Worm (Caenorhabditis elegans): ENCODE data around the gene H01G02.3.

H01G02.3 gene

DNA sequence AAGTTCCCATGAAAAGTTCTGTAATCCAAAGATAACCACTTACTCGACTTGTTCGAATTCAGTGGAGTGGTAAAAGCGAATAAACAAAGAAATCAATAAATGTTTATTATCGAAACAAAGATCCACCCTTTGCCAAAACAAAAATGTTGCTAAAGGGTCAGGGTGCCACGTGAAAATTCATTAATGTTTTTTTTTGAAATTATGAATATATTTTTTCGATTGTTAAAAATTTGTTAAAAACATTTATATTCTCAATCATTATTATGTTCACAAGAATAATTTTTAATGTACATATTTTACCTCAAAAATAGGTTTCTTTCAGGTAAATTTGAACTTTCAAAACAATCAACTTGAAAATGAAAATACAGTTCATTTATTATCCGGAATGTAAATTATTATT is 10.6 kb upstream of the H01G02.3 start, which contains the start of gene H01G02.4:
Gene H01G02.4 (minus strand): TSS at position 101 of the 400 bp plus-strand sequence.
- no peak for TF ChIP-seq lin-13 (tag; optimal IDR thresholded peaks at IDR 0.05)
- TF ChIP-seq blmp-1 (tag; optimal IDR thresholded peaks at IDR 0.05), result no peak
- no peak for TF ChIP-seq ceh-83 (GFP tag; optimal IDR thresholded peaks at IDR 0.05)
- no peak for TF ChIP-seq mab-5 (tag; optimal IDR thresholded peaks at IDR 0.05)
- no peak for TF ChIP-seq bed-3 (GFP tag; optimal IDR thresholded peaks at IDR 0.05)
- TF ChIP-seq elt-1 (tag; optimal IDR thresholded peaks at IDR 0.05; ENCODE audit: borderline replicate concordance, insufficient read depth), result no peak
- TF ChIP-seq ceh-43 (GFP tag; optimal IDR thresholded peaks at IDR 0.05), result no peak
- no peak for TF ChIP-seq nhr-237 (tag; optimal IDR thresholded peaks at IDR 0.05)
- TF ChIP-seq pha-4 (tag; optimal IDR thresholded peaks at IDR 0.05), result no peak
- no peak for TF ChIP-seq snpc-4 (tag; optimal IDR thresholded peaks at IDR 0.05)
- no peak for TF ChIP-seq mep-1 (tag; optimal IDR thresholded peaks at IDR 0.05)
- no peak for TF ChIP-seq ceh-39 (tag; optimal IDR thresholded peaks at IDR 0.05)
- no peak for TF ChIP-seq nhr-76 (tag; optimal IDR thresholded peaks at IDR 0.05)
- no peak for TF ChIP-seq cnd-1 (tag; optimal IDR thresholded peaks at IDR 0.05)
- no peak for TF ChIP-seq ces-1 (GFP tag; optimal IDR thresholded peaks at IDR 0.05)
- no peak for TF ChIP-seq ztf-11 (tag; optimal IDR thresholded peaks at IDR 0.05)
- no peak for TF ChIP-seq lin-32 (GFP tag; optimal IDR thresholded peaks at IDR 0.05)
- no peak for TF ChIP-seq elt-3 (tag; optimal IDR thresholded peaks at IDR 0.05)
- TF ChIP-seq drap-1 (GFP tag; optimal IDR thresholded peaks at IDR 0.05), result no peak

DNA sequence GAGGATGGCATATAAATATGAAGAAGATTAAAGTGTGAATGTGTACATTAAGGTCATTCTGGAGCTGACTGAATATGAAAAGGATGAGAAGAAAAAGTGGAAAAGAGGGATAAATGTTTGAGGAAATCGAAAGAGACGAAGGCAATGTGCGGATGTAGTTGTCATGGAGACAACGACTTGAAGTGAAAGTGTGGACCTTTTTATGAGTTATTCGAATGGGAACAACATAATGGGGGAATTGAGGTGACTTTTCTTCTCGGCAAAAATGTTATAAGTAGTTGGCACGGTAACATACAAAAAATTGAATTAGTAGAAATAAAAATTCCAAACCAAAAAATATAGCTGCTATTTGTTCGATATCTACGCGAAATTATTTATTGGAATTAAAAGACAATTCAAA is 8.7 kb upstream of the H01G02.3 start, which contains the start of gene dyf-18:
Gene dyf-18 (minus strand): TSS at position 101 of the 400 bp plus-strand sequence.
- no peak for TF ChIP-seq ceh-43 (GFP tag; optimal IDR thresholded peaks at IDR 0.05)

DNA sequence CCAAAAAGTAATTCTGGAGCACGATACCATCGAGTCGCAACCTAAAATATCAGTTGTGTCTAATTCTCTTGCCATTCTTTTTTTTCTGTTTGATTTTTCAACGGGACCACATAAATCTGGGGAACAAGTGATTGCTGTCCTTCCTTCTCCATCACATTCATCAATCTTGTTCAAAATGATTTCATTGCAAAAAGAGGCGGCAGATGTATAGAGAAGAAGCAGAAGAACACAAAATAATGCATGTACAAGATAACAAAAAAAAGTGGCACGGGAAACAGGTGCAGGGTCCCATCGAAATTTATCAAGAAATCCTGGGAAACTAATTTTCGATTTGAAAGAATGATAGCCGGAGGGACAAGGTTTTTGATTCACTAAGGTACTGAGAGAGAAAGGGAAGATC is 6.8 kb upstream of the H01G02.3 start:
- TF ChIP-seq unc-62 (GFP tag; optimal IDR thresholded peaks at IDR 0.05), result peak; percentile 58
- no peak for TF ChIP-seq mep-1 (tag; optimal IDR thresholded peaks at IDR 0.05)

DNA sequence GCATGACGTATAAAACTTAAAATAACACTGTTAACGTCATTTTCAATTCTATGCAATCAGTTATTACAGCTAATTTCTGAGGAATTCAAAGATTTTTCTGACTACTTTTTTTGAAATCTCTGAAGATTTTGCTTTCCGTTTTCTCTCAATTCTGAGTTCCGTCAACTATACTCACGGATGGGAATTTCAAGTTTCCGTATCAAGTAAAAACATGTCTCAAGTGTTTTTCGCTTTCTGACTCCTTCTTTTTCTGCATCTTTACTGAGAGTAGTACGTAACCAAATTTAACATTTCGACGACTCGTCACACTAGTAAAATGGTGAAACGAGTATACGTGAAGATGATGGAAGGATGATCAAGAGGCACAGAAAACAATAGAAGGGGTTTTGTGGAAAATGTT is 4.4 kb upstream of the H01G02.3 start:
- no peak for TF ChIP-seq bed-3 (GFP tag; optimal IDR thresholded peaks at IDR 0.05)
- peak; percentile 60 for TF ChIP-seq ces-1 (GFP tag; optimal IDR thresholded peaks at IDR 0.05)

DNA sequence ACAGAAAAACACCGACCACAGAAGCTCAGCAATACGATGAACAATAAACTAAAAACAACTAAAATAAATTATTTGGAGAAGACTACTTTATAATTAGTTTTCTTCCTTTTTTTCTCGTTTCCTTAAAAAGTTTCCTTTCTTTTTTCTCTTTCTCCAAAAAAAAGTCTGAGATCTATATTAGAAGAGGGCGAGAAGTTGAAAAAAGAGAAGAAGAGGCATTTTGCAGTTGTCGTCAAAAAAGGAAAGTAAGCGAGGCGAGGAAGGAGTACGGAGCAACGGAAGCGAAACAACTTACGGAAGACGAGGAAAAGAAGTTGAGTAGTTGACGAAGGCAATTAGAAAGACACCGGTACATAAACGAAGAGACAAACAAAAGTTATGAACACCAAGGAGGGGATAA is 3.6 kb upstream of the H01G02.3 start:
- TF ChIP-seq ham-2 (GFP tag; optimal IDR thresholded peaks at IDR 0.05), result no peak
- TF ChIP-seq drap-1 (GFP tag; optimal IDR thresholded peaks at IDR 0.05), result no peak

DNA sequence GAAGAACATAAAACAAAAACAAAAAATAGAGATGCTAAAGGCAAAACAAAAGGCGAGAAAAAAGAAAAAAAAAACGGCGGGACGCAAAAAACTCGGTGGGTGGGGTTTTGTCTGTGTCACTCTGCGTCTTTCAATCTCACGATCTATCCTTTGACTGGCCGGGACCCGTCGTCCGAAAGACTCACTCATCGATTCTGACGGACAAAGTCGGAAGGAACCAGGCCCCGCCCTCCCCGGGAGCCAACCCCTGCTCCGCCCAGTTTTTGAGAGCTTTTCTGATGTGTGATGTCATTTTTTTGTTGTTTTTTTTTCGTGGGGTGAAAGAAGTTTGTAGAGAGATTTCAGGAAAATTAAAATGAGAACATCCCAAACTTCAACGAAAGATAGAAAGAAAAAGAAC is 775 bp upstream of the H01G02.3 start:
- TF ChIP-seq ces-1 (GFP tag; optimal IDR thresholded peaks at IDR 0.05) (peak; percentile 73), ham-2 (GFP tag; optimal IDR thresholded peaks at IDR 0.05) (no peak)

DNA sequence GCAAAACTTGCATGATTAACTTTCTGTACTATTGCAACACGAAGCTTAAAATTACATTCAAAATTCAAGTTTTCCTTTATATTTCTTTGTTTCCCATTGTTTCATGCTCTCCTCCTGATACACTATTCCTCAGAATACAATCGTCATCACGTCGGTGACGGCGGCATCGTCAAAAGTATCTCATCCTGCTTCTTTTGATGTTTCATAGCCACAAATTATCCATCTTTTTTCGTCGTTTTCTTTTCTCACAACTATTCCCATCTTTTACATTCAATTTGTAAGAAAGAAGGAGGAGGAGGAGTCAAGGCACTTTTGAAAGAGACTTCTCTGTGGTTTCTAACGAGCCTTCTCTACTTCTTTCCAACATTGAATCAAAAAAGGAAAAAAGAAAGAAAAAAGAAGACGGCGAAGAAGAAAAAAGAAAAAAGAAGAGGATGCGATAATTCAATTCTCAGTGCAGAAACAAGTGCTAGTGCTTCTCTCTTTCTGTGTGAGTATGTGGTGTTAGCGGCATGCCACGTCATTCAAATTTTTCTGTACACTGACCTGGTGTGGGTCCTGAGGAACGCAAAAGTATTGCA is 3.9 kb downstream of the H01G02.3 start:
- no peak for TF ChIP-seq M03D4.4 (tag; optimal IDR thresholded peaks at IDR 0.05)
- peak; percentile 92 for TF ChIP-seq ces-1 (GFP tag; optimal IDR thresholded peaks at IDR 0.05)

DNA sequence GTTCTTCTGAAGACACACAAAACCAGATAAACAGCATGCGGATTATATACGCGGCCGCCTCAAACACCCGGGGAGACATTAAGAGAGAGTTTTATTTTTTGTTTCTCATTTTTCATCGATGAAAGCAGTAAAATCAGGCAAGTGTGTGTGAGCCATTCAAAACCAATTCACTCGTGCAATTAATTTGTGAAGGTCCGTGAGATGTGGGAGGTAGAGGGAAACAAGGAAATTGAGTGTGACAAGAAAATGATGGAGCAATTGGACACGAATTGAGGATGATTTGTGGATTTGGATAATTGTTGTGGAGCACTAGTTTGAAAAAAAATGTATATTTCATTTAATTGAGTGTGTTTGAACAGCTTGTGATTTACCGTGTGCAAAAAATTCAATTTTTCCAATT is 4.6 kb downstream of the H01G02.3 start:
- TF ChIP-seq zip-8 (tag; optimal IDR thresholded peaks at IDR 0.05) (no peak), ces-1 (GFP tag; optimal IDR thresholded peaks at IDR 0.05) (no peak), pha-4 (tag; optimal IDR thresholded peaks at IDR 0.05) (no peak), unc-120 (tag; optimal IDR thresholded peaks at IDR 0.05; ENCODE audit: poor library complexity, severe bottlenecking) (no peak), lsy-2 (tag; optimal IDR thresholded peaks at IDR 0.05) (no peak), lin-32 (GFP tag; optimal IDR thresholded peaks at IDR 0.05) (no peak), ceh-43 (GFP tag; optimal IDR thresholded peaks at IDR 0.05) (no peak), lin-13 (tag; optimal IDR thresholded peaks at IDR 0.05) (no peak), tbx-8 (GFP tag; optimal IDR thresholded peaks at IDR 0.05) (no peak), mls-2 (tag; optimal IDR thresholded peaks at IDR 0.05) (no peak), ham-2 (GFP tag; optimal IDR thresholded peaks at IDR 0.05) (no peak), unc-62 (GFP tag; optimal IDR thresholded peaks at IDR 0.05) (no peak), mep-1 (tag; optimal IDR thresholded peaks at IDR 0.05) (no peak), drap-1 (GFP tag; optimal IDR thresholded peaks at IDR 0.05) (no peak), unc-39 (tag; optimal IDR thresholded peaks at IDR 0.05) (no peak), ceh-83 (GFP tag; optimal IDR thresholded peaks at IDR 0.05) (no peak), hlh-1 (tag; optimal IDR thresholded peaks at IDR 0.05) (no peak), M03D4.4 (tag; optimal IDR thresholded peaks at IDR 0.05) (no peak), nhr-28 (tag; optimal IDR thresholded peaks at IDR 0.05) (no peak), elt-3 (tag; optimal IDR thresholded peaks at IDR 0.05) (no peak)
